Fruit fly (Drosophila melanogaster): ENCODE data around the gene ATPsynepsilonL.

The ATPsynepsilonL gene

dm6 chr3R:10084914-10085313 is 36.7 kb upstream of the ATPsynepsilonL start:
- peak; percentile 75 for TF ChIP-seq pad (GFP tag; optimal IDR thresholded peaks at IDR 0.05)
- no peak for TF ChIP-seq kay (GFP tag; ENCODE audit: borderline replicate concordance)
- TF ChIP-seq cic (GFP tag; optimal IDR thresholded peaks at IDR 0.05): peak; percentile 72
- peak; percentile 96 for TF ChIP-seq CG7101 (tag; optimal IDR thresholded peaks at IDR 0.05)
- TF ChIP-seq CG7045 (GFP tag; optimal IDR thresholded peaks at IDR 0.05): peak; percentile 95
- TF ChIP-seq CG11617 (GFP tag; optimal IDR thresholded peaks at IDR 0.05): peak; percentile 94
- peak; percentile 86 for TF ChIP-seq Mnt (GFP tag; optimal IDR thresholded peaks at IDR 0.05)
- TF ChIP-seq CG12768 (GFP tag; optimal IDR thresholded peaks at IDR 0.05): peak; percentile 96
- peak; percentile 96 for TF ChIP-seq CG33017 (tag; optimal IDR thresholded peaks at IDR 0.05)
- peak; percentile 92 for TF ChIP-seq tj (GFP tag; optimal IDR thresholded peaks at IDR 0.05)
- TF ChIP-seq Crg-1 (GFP tag; optimal IDR thresholded peaks at IDR 0.05): peak; percentile 72
- TF ChIP-seq Clk (GFP tag; optimal IDR thresholded peaks at IDR 0.05): peak; percentile 93
- TF ChIP-seq CG14711 (tag; optimal IDR thresholded peaks at IDR 0.05): peak; percentile 88
- peak; percentile 87 for TF ChIP-seq Hr96 (GFP tag; optimal IDR thresholded peaks at IDR 0.05)
- peak; percentile 71 for TF ChIP-seq bab1 (GFP tag; optimal IDR thresholded peaks at IDR 0.05)
- peak; percentile 87 for TF ChIP-seq toe (GFP tag; optimal IDR thresholded peaks at IDR 0.05)
- TF ChIP-seq CG1620 (GFP tag; optimal IDR thresholded peaks at IDR 0.05): peak; percentile 71
- no peak for TF ChIP-seq cnc (optimal IDR thresholded peaks at IDR 0.05)
- peak; percentile 95 for TF ChIP-seq CG5204 (GFP tag; optimal IDR thresholded peaks at IDR 0.05)
- peak; percentile 81 for TF ChIP-seq ovo (GFP tag; optimal IDR thresholded peaks at IDR 0.05)

- TF ChIP-seq bab1 (GFP tag; optimal IDR thresholded peaks at IDR 0.05) (no peak), cic (GFP tag; optimal IDR thresholded peaks at IDR 0.05) (peak; percentile 50), CG33017 (tag; optimal IDR thresholded peaks at IDR 0.05) (no peak), Clk (GFP tag; optimal IDR thresholded peaks at IDR 0.05) (no peak), toe (GFP tag; optimal IDR thresholded peaks at IDR 0.05) (peak; percentile 43)
These were observed 35.4 kb upstream of the ATPsynepsilonL start for dm6 chr3R:10086222-10086621.

dm6 chr3R:10086683-10087082 is 34.9 kb upstream of the ATPsynepsilonL start:
- TF ChIP-seq CG5204 (GFP tag; optimal IDR thresholded peaks at IDR 0.05) (no peak), CG33017 (tag; optimal IDR thresholded peaks at IDR 0.05) (no peak), bab1 (GFP tag; optimal IDR thresholded peaks at IDR 0.05) (no peak), ovo (GFP tag; optimal IDR thresholded peaks at IDR 0.05) (no peak), kay (GFP tag; ENCODE audit: borderline replicate concordance) (no peak), cic (GFP tag; optimal IDR thresholded peaks at IDR 0.05) (no peak), CG14711 (tag; optimal IDR thresholded peaks at IDR 0.05) (no peak), pad (GFP tag; optimal IDR thresholded peaks at IDR 0.05) (no peak), CG7045 (GFP tag; optimal IDR thresholded peaks at IDR 0.05) (no peak), CG12768 (GFP tag; optimal IDR thresholded peaks at IDR 0.05) (no peak), Mnt (GFP tag; optimal IDR thresholded peaks at IDR 0.05) (no peak), CG11617 (GFP tag; optimal IDR thresholded peaks at IDR 0.05) (no peak), cnc (optimal IDR thresholded peaks at IDR 0.05) (no peak), Hr96 (GFP tag; optimal IDR thresholded peaks at IDR 0.05) (no peak), tj (GFP tag; optimal IDR thresholded peaks at IDR 0.05) (no peak), toe (GFP tag; optimal IDR thresholded peaks at IDR 0.05) (no peak), Crg-1 (GFP tag; optimal IDR thresholded peaks at IDR 0.05) (no peak), CG7101 (tag; optimal IDR thresholded peaks at IDR 0.05) (no peak), Clk (GFP tag; optimal IDR thresholded peaks at IDR 0.05) (no peak)

- TF ChIP-seq Crg-1 (GFP tag; optimal IDR thresholded peaks at IDR 0.05): peak; percentile 17
- no peak for TF ChIP-seq kay (GFP tag; ENCODE audit: borderline replicate concordance)
- peak; percentile 86 for TF ChIP-seq CG11617 (GFP tag; optimal IDR thresholded peaks at IDR 0.05)
- no peak for TF ChIP-seq ovo (GFP tag; optimal IDR thresholded peaks at IDR 0.05)
- peak; percentile 90 for TF ChIP-seq Mnt (GFP tag; optimal IDR thresholded peaks at IDR 0.05)
- TF ChIP-seq pad (GFP tag; optimal IDR thresholded peaks at IDR 0.05): peak; percentile 67
- TF ChIP-seq CG14711 (tag; optimal IDR thresholded peaks at IDR 0.05): peak; percentile 67
- peak; percentile 83 for TF ChIP-seq CG7045 (GFP tag; optimal IDR thresholded peaks at IDR 0.05)
- peak; percentile 59 for TF ChIP-seq toe (GFP tag; optimal IDR thresholded peaks at IDR 0.05)
- TF ChIP-seq tj (GFP tag; optimal IDR thresholded peaks at IDR 0.05): peak; percentile 87
- TF ChIP-seq CG33017 (tag; optimal IDR thresholded peaks at IDR 0.05): peak; percentile 67
- TF ChIP-seq CG1620 (GFP tag; optimal IDR thresholded peaks at IDR 0.05): peak; percentile 54
- peak; percentile 77 for TF ChIP-seq Hr96 (GFP tag; optimal IDR thresholded peaks at IDR 0.05)
- TF ChIP-seq CG5204 (GFP tag; optimal IDR thresholded peaks at IDR 0.05): no peak
- peak; percentile 80 for TF ChIP-seq CG7101 (tag; optimal IDR thresholded peaks at IDR 0.05)
- peak; percentile 76 for TF ChIP-seq Clk (GFP tag; optimal IDR thresholded peaks at IDR 0.05)
- no peak for TF ChIP-seq cnc (optimal IDR thresholded peaks at IDR 0.05)
- peak; percentile 27 for TF ChIP-seq bab1 (GFP tag; optimal IDR thresholded peaks at IDR 0.05)
- TF ChIP-seq CG12768 (GFP tag; optimal IDR thresholded peaks at IDR 0.05): peak; percentile 72
- peak; percentile 84 for TF ChIP-seq cic (GFP tag; optimal IDR thresholded peaks at IDR 0.05)
These were observed 34.2 kb upstream of the ATPsynepsilonL start for dm6 chr3R:10087206-10087927.

dm6 chr3R:10089171-10089664 is 32.4 kb upstream of the ATPsynepsilonL start:
- TF ChIP-seq bab1 (GFP tag; optimal IDR thresholded peaks at IDR 0.05): no peak
- peak; percentile 22 for TF ChIP-seq CG14711 (tag; optimal IDR thresholded peaks at IDR 0.05)
- TF ChIP-seq Mnt (GFP tag; optimal IDR thresholded peaks at IDR 0.05): peak; percentile 78
- peak; percentile 97 for TF ChIP-seq cic (GFP tag; optimal IDR thresholded peaks at IDR 0.05)
- peak; percentile 48 for TF ChIP-seq Clk (GFP tag; optimal IDR thresholded peaks at IDR 0.05)
- TF ChIP-seq CG7045 (GFP tag; optimal IDR thresholded peaks at IDR 0.05): no peak
- peak; percentile 67 for TF ChIP-seq pad (GFP tag; optimal IDR thresholded peaks at IDR 0.05)
- peak; percentile 83 for TF ChIP-seq CG12768 (GFP tag; optimal IDR thresholded peaks at IDR 0.05)
- peak; percentile 56 for TF ChIP-seq CG33017 (tag; optimal IDR thresholded peaks at IDR 0.05)
- TF ChIP-seq Hr96 (GFP tag; optimal IDR thresholded peaks at IDR 0.05): no peak
- TF ChIP-seq CG7101 (tag; optimal IDR thresholded peaks at IDR 0.05): peak; percentile 12
- TF ChIP-seq CG11617 (GFP tag; optimal IDR thresholded peaks at IDR 0.05): no peak
- TF ChIP-seq cnc (optimal IDR thresholded peaks at IDR 0.05): peak; percentile 33 to 59
- peak; percentile 99 for TF ChIP-seq tj (GFP tag; optimal IDR thresholded peaks at IDR 0.05)
- no peak for TF ChIP-seq toe (GFP tag; optimal IDR thresholded peaks at IDR 0.05)
- TF ChIP-seq ovo (GFP tag; optimal IDR thresholded peaks at IDR 0.05): no peak
- TF ChIP-seq kay (GFP tag; ENCODE audit: borderline replicate concordance): no peak
- no peak for TF ChIP-seq CG5204 (GFP tag; optimal IDR thresholded peaks at IDR 0.05)
- TF ChIP-seq CG1620 (GFP tag; optimal IDR thresholded peaks at IDR 0.05): no peak
- no peak for TF ChIP-seq Crg-1 (GFP tag; optimal IDR thresholded peaks at IDR 0.05)
